Worm (Caenorhabditis elegans) whole organism, young adult: ENCODE measurements around the gene W04G3.13.

Source experiments
- B0019.2 ChIP-seq: fragments of 200-800 bp; sonication (Bioruptor generic); conservative IDR thresholded peaks from 2 replicates; pipeline ENCODE4 v1.3.6; 2022; ENCODE audit warnings: missing genetic modification reagents, missing genetic modification characterization, missing compliant biosample characterization
- B0035.1 ChIP-seq: sonication (generic microtip); optimal IDR thresholded peaks from 2 replicates; lab custom pipeline; 2016; ENCODE audit warnings: missing genetic modification characterization, mild to moderate bottlenecking, missing compliant biosample characterization, missing genotype, missing genetic modification reagents
- B0336.3 ChIP-seq: fragments of 200-800 bp; sonication (Bioruptor generic); IDR thresholded peaks from 2 replicates; pipeline ENCODE4 v1.3.6; 2022; ENCODE audit warnings: missing genetic modification characterization, missing compliant biosample characterization
- C17E4.6 ChIP-seq: fragments of 200-800 bp; sonication (Bioruptor generic); IDR thresholded peaks from 2 replicates; pipeline ENCODE4 v1.3.6; 2022; ENCODE audit warnings: missing genetic modification reagents, missing genetic modification characterization, missing compliant biosample characterization
- F37B4.10 ChIP-seq: fragments of 200-800 bp; sonication (Bioruptor generic); IDR thresholded peaks from 2 replicates; pipeline ENCODE4 v1.3.6; 2022; ENCODE audit warnings: missing genetic modification characterization, missing compliant biosample characterization
- F39B2.1 ChIP-seq: fragments of 200-800 bp; sonication (Bioruptor generic); IDR thresholded peaks from 2 replicates; pipeline ENCODE4 v1.3.6; 2022; ENCODE audit warnings: missing genetic modification reagents, missing genetic modification characterization, missing compliant biosample characterization
- F57A8.1 ChIP-seq: fragments of 200-800 bp; sonication (Bioruptor generic); optimal IDR thresholded peaks from 2 replicates; lab custom pipeline; 2018; ENCODE audit warnings: mild to moderate bottlenecking, missing genetic modification characterization, moderate library complexity, missing compliant biosample characterization
- K12H6.12 ChIP-seq: fragments of 200-800 bp; sonication (Bioruptor generic); optimal IDR thresholded peaks from 2 replicates; lab custom pipeline; 2018; ENCODE audit warnings: mild to moderate bottlenecking, missing genetic modification characterization, missing compliant biosample characterization
- T26A5.8 ChIP-seq: sonication (generic microtip); optimal IDR thresholded peaks from 2 replicates; lab custom pipeline; 2016; ENCODE audit warnings: missing genetic modification characterization, missing compliant biosample characterization
- Y79H2A.3 ChIP-seq: fragments of 200-800 bp; sonication (Bioruptor generic); conservative IDR thresholded peaks from 2 replicates; pipeline ENCODE4 v1.3.6; 2022; ENCODE audit warnings: missing genetic modification reagents, missing genetic modification characterization, missing compliant biosample characterization
- ZK185.1 ChIP-seq: sonication (generic microtip); optimal IDR thresholded peaks from 2 replicates; lab custom pipeline; 2016; ENCODE audit warnings: mild to moderate bottlenecking, missing genetic modification characterization, missing compliant biosample characterization; ENCODE audit not compliant: poor library complexity, severe bottlenecking
- akir-1 ChIP-seq: fragments of 200-800 bp; sonication (Bioruptor generic); optimal IDR thresholded peaks from 2 replicates; lab custom pipeline; 2018; ENCODE audit warnings: mild to moderate bottlenecking, missing genetic modification characterization, moderate library complexity, missing compliant biosample characterization
- ama-1 ChIP-seq, 3 experiments: fragments of 150-350 bp in 1 of 3; sonication (generic microtip) in 2 of 3; optimal IDR thresholded peaks; 2 replicates each; lab custom pipeline; 2014 to 2018; ENCODE audit warnings: missing biosample characterization in 2 of 3, missing genetic modification characterization in 2 of 3, missing genetic modification reagents in 2 of 3
- bed-1 ChIP-seq: fragments of 200-800 bp; sonication (Bioruptor generic); IDR thresholded peaks from 2 replicates; pipeline ENCODE4 v1.3.6; 2022; ENCODE audit warnings: missing genetic modification reagents, missing genetic modification characterization, missing compliant biosample characterization
- ccch-3 ChIP-seq: fragments of 200-800 bp; sonication (Bioruptor generic); optimal IDR thresholded peaks from 2 replicates; lab custom pipeline; 2018; ENCODE audit warnings: mild to moderate bottlenecking, missing genetic modification characterization, missing compliant biosample characterization
- cebp-1 ChIP-seq, 2 experiments: fragments of 200-800 bp in 1 of 2; sonication (Bioruptor generic) in 1 of 2; sonication (generic microtip) in 1 of 2; IDR thresholded peaks in 1 of 2; optimal IDR thresholded peaks in 1 of 2; 2 replicates each; pipeline versions ENCODE4 v1.3.6 to Lab custom; 2017 to 2022; ENCODE audit warnings: missing compliant biosample characterization in 2 of 2, missing genetic modification characterization in 2 of 2, mild to moderate bottlenecking in 1 of 2, missing genetic modification reagents in 1 of 2, moderate library complexity in 1 of 2
- chd-7 ChIP-seq: sonication (generic microtip); optimal IDR thresholded peaks from 2 replicates; lab custom pipeline; 2016; ENCODE audit warnings: mild to moderate bottlenecking, missing genetic modification characterization, moderate library complexity, missing compliant biosample characterization
- egl-18 ChIP-seq: fragments of 200-800 bp; sonication (Bioruptor generic); IDR thresholded peaks from 2 replicates; pipeline ENCODE4 v1.3.6; 2022; ENCODE audit warnings: missing genetic modification reagents, missing genetic modification characterization, missing compliant biosample characterization
- hlh-26 ChIP-seq: fragments of 200-800 bp; sonication (Bioruptor generic); conservative IDR thresholded peaks from 2 replicates; pipeline ENCODE4 v1.3.6; 2022; ENCODE audit warnings: missing genetic modification reagents, missing genetic modification characterization, missing compliant biosample characterization
- hsf-1 ChIP-seq: fragments of 200-800 bp; sonication (Bioruptor generic); IDR thresholded peaks from 2 replicates; pipeline ENCODE4 v1.3.6; 2022; ENCODE audit warnings: missing genetic modification reagents, missing genetic modification characterization, missing compliant biosample characterization
- let-526 ChIP-seq: fragments of 200-800 bp; sonication (Bioruptor generic); IDR thresholded peaks from 2 replicates; pipeline ENCODE4 v1.3.6; 2022; ENCODE audit warnings: missing genetic modification reagents, missing genetic modification characterization, missing compliant biosample characterization
- lin-26 ChIP-seq: fragments of 200-800 bp; sonication (Bioruptor generic); IDR thresholded peaks from 2 replicates; pipeline ENCODE4 v1.3.6; 2022; ENCODE audit warnings: missing genetic modification reagents, missing genetic modification characterization, missing compliant biosample characterization
- nfya-1 ChIP-seq: sonication (generic microtip); optimal IDR thresholded peaks from 2 replicates; lab custom pipeline; 2017; ENCODE audit warnings: antibody characterized with exemption, missing compliant biosample characterization, missing genetic modification characterization, borderline replicate concordance; ENCODE audit not compliant: insufficient read depth
- nfya-2 ChIP-seq: fragments of 200-800 bp; sonication (Bioruptor generic); IDR thresholded peaks from 2 replicates; pipeline ENCODE4 v1.3.6; 2022; ENCODE audit warnings: missing genetic modification reagents, missing genetic modification characterization, missing compliant biosample characterization
- nfyb-1 ChIP-seq: fragments of 200-800 bp; sonication (Bioruptor generic); IDR thresholded peaks from 2 replicates; pipeline ENCODE4 v1.3.6; 2022; ENCODE audit warnings: missing genetic modification reagents, missing genetic modification characterization, missing compliant biosample characterization
- nhr-27 ChIP-seq: fragments of 200-800 bp; sonication (Bioruptor generic); optimal IDR thresholded peaks from 2 replicates; lab custom pipeline; 2018; ENCODE audit warnings: mild to moderate bottlenecking, missing genetic modification characterization, moderate library complexity, missing compliant biosample characterization
- nhr-90 ChIP-seq: sonication (generic microtip); optimal IDR thresholded peaks from 2 replicates; lab custom pipeline; 2016; ENCODE audit warnings: missing genotype, mild to moderate bottlenecking, missing genetic modification characterization, missing compliant biosample characterization
- pha-4 ChIP-seq: fragments of 150-350 bp; sonication (generic microtip); optimal IDR thresholded peaks from 2 replicates; lab custom pipeline; 2014; ENCODE audit warnings: missing biosample characterization, missing genetic modification reagents, missing genetic modification characterization
- rpc-1 ChIP-seq, 2 experiments: fragments of 150-350 bp in 1 of 2; sonication (generic microtip) in 1 of 2; optimal IDR thresholded peaks; 2 replicates each; lab custom pipeline; 2014 to 2018; ENCODE audit warnings: missing biosample characterization in 1 of 2, missing genetic modification characterization in 1 of 2, missing genetic modification reagents in 1 of 2, missing genotype in 1 of 2
- tbp1 ChIP-seq: fragments of 200-800 bp; sonication (Bioruptor generic); optimal IDR thresholded peaks from 2 replicates; lab custom pipeline; 2018; ENCODE audit warnings: mild to moderate bottlenecking, missing genetic modification characterization, missing compliant biosample characterization
- tbx-9 ChIP-seq: sonication (generic microtip); optimal IDR thresholded peaks from 2 replicates; lab custom pipeline; 2016; ENCODE audit warnings: borderline replicate concordance, missing genetic modification characterization, inconsistent platforms, missing compliant biosample characterization
- unc-130 ChIP-seq: sonication (generic microtip); optimal IDR thresholded peaks from 2 replicates; lab custom pipeline; 2016; ENCODE audit warnings: missing genetic modification reagents, missing genetic modification characterization, missing compliant biosample characterization
- unc-62 ChIP-seq: fragments of 150-350 bp; optimal IDR thresholded peaks from 2 replicates; lab custom pipeline; 2014; ENCODE audit warnings: missing biosample characterization, missing genetic modification reagents, missing genetic modification characterization
- zfh-2 ChIP-seq: fragments of 200-800 bp; sonication (Bioruptor generic); conservative IDR thresholded peaks from 2 replicates; pipeline ENCODE4 v1.3.6; 2022; ENCODE audit warnings: missing genetic modification reagents, missing genetic modification characterization, missing compliant biosample characterization

W04G3.13 gene

ce11 chrX:11079667-11080066 is at the start of gene W04G3.13:
Gene W04G3.13 (minus strand): TSS chrX:11079767.
- TF ChIP-seq F57A8.1 (GFP tag; lab: Kevin White, UChicago), result no peak
- TF ChIP-seq egl-18, result no peak
- TF ChIP-seq F37B4.10, result no peak
- TF ChIP-seq B0019.2, result no peak
- no peak for TF ChIP-seq akir-1 (GFP tag; lab: Kevin White, UChicago)
- TF ChIP-seq unc-62 (GFP tag; lab: Kevin White, UChicago), result no peak
- no peak for TF ChIP-seq nhr-90 (tag; lab: Kevin White, UChicago)
- no peak for TF ChIP-seq nfya-2 (GFP tag; lab: Robert Waterston, UW)
- TF ChIP-seq tbx-9 (tag; lab: Kevin White, UChicago), result no peak
- no peak for TF ChIP-seq nhr-27
- no peak for TF ChIP-seq ZK185.1 (tag; lab: Kevin White, UChicago)
- TF ChIP-seq unc-130 (GFP tag; lab: Kevin White, UChicago), result no peak
- TF ChIP-seq hsf-1, result no peak
- no peak for TF ChIP-seq T26A5.8 (tag; lab: Kevin White, UChicago)
- TF ChIP-seq C17E4.6 (GFP tag; lab: Robert Waterston, UW), result no peak

ce11 chrX:11126259-11126658 is 46.7 kb upstream of the W04G3.13 start:
- TF ChIP-seq nfya-1 (tag; lab: Kevin White, UChicago) (no peak), T26A5.8 (tag; lab: Kevin White, UChicago) (no peak), rpc-1 (optimal IDR thresholded peaks at IDR 0.05; lab: Kevin White, UChicago) (no peak), rpc-1 (tag; optimal IDR thresholded peaks at IDR 0.05; lab: Kevin White, UChicago) (no peak), chd-7 (tag; lab: Kevin White, UChicago) (no peak), ccch-3 (no peak)

ce11 chrX:11125520-11125919 is 46.0 kb upstream of the W04G3.13 start, which contains the start of gene alr-1:
Gene alr-1 (minus strand): TSS chrX:11125620.
- TF ChIP-seq lin-26 (no peak), nfyb-1 (GFP tag; lab: Robert Waterston, UW) (no peak), zfh-2 (GFP tag; lab: Robert Waterston, UW) (no peak), ama-1 (optimal IDR thresholded peaks at IDR 0.05; lab: Kevin White, UChicago) (no peak), ama-1 (GFP tag; optimal IDR thresholded peaks at IDR 0.05; lab: Kevin White, UChicago) (no peak)

ce11 chrX:11123998-11124397 is 44.4 kb upstream of the W04G3.13 start:
- TF ChIP-seq hlh-26 (GFP tag; lab: Robert Waterston, UW) (no peak), Y79H2A.3 (GFP tag; lab: Robert Waterston, UW) (no peak), cebp-1 (GFP tag; IDR thresholded peaks at IDR 0.05; lab: Robert Waterston, UW) (no peak), cebp-1 (tag; optimal IDR thresholded peaks at IDR 0.05; lab: Kevin White, UChicago) (no peak), pha-4 (no peak), let-526 (no peak), B0336.3 (GFP tag; lab: Robert Waterston, UW) (no peak)
- TF ChIP-seq, all 124 proteins: peak for 0

- no peak for TF ChIP-seq F57A8.1 (GFP tag; lab: Kevin White, UChicago)
- no peak for TF ChIP-seq let-526
- no peak for TF ChIP-seq tbp1
- TF ChIP-seq K12H6.12 (tag; lab: Kevin White, UChicago), result no peak
- TF ChIP-seq cebp-1 (GFP tag; IDR thresholded peaks at IDR 0.05; lab: Robert Waterston, UW), result no peak
- TF ChIP-seq cebp-1 (tag; optimal IDR thresholded peaks at IDR 0.05; lab: Kevin White, UChicago), result no peak
- TF ChIP-seq B0035.1, result no peak
- TF ChIP-seq F39B2.1 (GFP tag; lab: Robert Waterston, UW), result no peak
- no peak for TF ChIP-seq bed-1 (GFP tag; lab: Robert Waterston, UW)
- TF ChIP-seq akir-1 (GFP tag; lab: Kevin White, UChicago), result no peak
Measured at ce11 chrX:11122412-11122811, 42.8 kb upstream of the W04G3.13 start.
